Fruit fly (Drosophila melanogaster) whole organism, embryonic: Measurements from ENCODE around the gene CheA7a.

Experiments used
- Atf3 ChIP-seq: fragments of 200-800 bp; sonication (Bioruptor generic); optimal IDR thresholded peaks from 3 replicates; lab custom pipeline; 2016; ENCODE audit warnings: missing biosample characterization, missing genetic modification characterization
- CG10366 ChIP-seq: fragments of 200-800 bp; sonication (Bioruptor generic); IDR thresholded peaks from 2 replicates; pipeline ENCODE4 v1.3.6; 2022; ENCODE audit warnings: missing biosample characterization, missing genetic modification characterization
- CG10431 ChIP-seq: fragments of 200-800 bp; sonication (Bioruptor generic); optimal IDR thresholded peaks from 3 replicates; lab custom pipeline; 2018; ENCODE audit warnings: missing biosample characterization, mild to moderate bottlenecking, missing genetic modification characterization
- CG11093 ChIP-seq: fragments of 200-800 bp; sonication (Bioruptor generic); IDR thresholded peaks from 3 replicates; pipeline ENCODE4 v1.3.6; 2022; ENCODE audit warnings: missing biosample characterization, missing genetic modification characterization
- CG12769 ChIP-seq: fragments of 200-800 bp; sonication (Bioruptor generic); optimal IDR thresholded peaks from 2 replicates; lab custom pipeline; 2019; ENCODE audit warnings: missing biosample characterization, mild to moderate bottlenecking, missing genetic modification characterization, moderate library complexity
- CG13287 ChIP-seq: fragments of 200-800 bp; sonication (Bioruptor generic); IDR thresholded peaks from 2 replicates; pipeline ENCODE4 v1.3.6; 2022; ENCODE audit warnings: missing biosample characterization, missing genetic modification characterization; ENCODE audit not compliant: partially characterized antibody
- CG14710 ChIP-seq: fragments of 200-800 bp; sonication (Bioruptor generic); optimal IDR thresholded peaks from 3 replicates; lab custom pipeline; 2019; ENCODE audit warnings: missing biosample characterization, mild to moderate bottlenecking, missing genetic modification characterization, moderate library complexity
- CG1529 ChIP-seq: fragments of 200-800 bp; sonication (Bioruptor generic); optimal IDR thresholded peaks from 3 replicates; lab custom pipeline; 2018; ENCODE audit warnings: missing biosample characterization, missing genetic modification characterization
- CG1647 ChIP-seq: fragments of 200-800 bp; sonication (Bioruptor generic); optimal IDR thresholded peaks from 3 replicates; lab custom pipeline; 2016; ENCODE audit warnings: missing biosample characterization, missing genetic modification characterization
- CG16779 ChIP-seq: fragments of 200-800 bp; sonication (Bioruptor generic); IDR thresholded peaks from 2 replicates; pipeline ENCODE4 v1.3.6; 2022; ENCODE audit warnings: missing biosample characterization, missing genetic modification characterization
- CG17829 ChIP-seq: fragments of 200-800 bp; optimal IDR thresholded peaks from 2 replicates; lab custom pipeline; 2019; ENCODE audit warnings: missing biosample characterization, mild to moderate bottlenecking, missing genetic modification characterization, moderate library complexity
- CG18764 ChIP-seq: fragments of 200-800 bp; sonication (Bioruptor generic); optimal IDR thresholded peaks from 3 replicates; lab custom pipeline; 2016; ENCODE audit warnings: missing biosample characterization, missing genetic modification characterization
- CG2120 ChIP-seq: fragments of 200-800 bp; sonication (Bioruptor generic); optimal IDR thresholded peaks from 3 replicates; lab custom pipeline; 2016; ENCODE audit warnings: missing biosample characterization, missing genetic modification characterization
- CG30403 ChIP-seq: fragments of 200-800 bp; sonication (Bioruptor generic); optimal IDR thresholded peaks from 3 replicates; lab custom pipeline; 2016; ENCODE audit warnings: missing biosample characterization, missing genetic modification characterization
- CG3726 ChIP-seq: fragments of 200-800 bp; sonication (Bioruptor generic); IDR thresholded peaks from 3 replicates; pipeline ENCODE4, ENCODE4 v1.3.6; 2022; ENCODE audit warnings: missing biosample characterization, missing genetic modification characterization
- CG9727 ChIP-seq: fragments of 200-800 bp; sonication (Bioruptor generic); optimal IDR thresholded peaks from 3 replicates; lab custom pipeline; 2017; ENCODE audit warnings: missing biosample characterization, mild to moderate bottlenecking, missing genetic modification characterization
- D19B ChIP-seq: fragments of 200-800 bp; sonication (Bioruptor generic); optimal IDR thresholded peaks from 2 replicates; lab custom pipeline; 2017; ENCODE audit warnings: missing biosample characterization, mild to moderate bottlenecking, missing genetic modification characterization
- Dp ChIP-seq: fragments of 200-800 bp; sonication (Bioruptor generic); optimal IDR thresholded peaks from 2 replicates; lab custom pipeline; 2018; ENCODE audit warnings: missing biosample characterization, mild to moderate bottlenecking, missing genetic modification characterization, moderate library complexity
- HLH54F ChIP-seq: fragments of 200-800 bp; sonication (Bioruptor generic); optimal IDR thresholded peaks from 3 replicates; lab custom pipeline; 2016; ENCODE audit warnings: missing biosample characterization, missing genetic modification characterization
- HLHmδ ChIP-seq: fragments of 200-800 bp; sonication (Bioruptor generic); optimal IDR thresholded peaks from 2 replicates; lab custom pipeline; 2018; ENCODE audit warnings: missing biosample characterization, mild to moderate bottlenecking, missing genetic modification characterization, moderate library complexity
- Hr51 ChIP-seq, 2 experiments: fragments of 200-800 bp; sonication (Bioruptor generic); optimal IDR thresholded peaks; 2 replicates in 1 of 2; 3 replicates in 1 of 2; lab custom pipeline; 2016 to 2018; ENCODE audit warnings: missing biosample characterization in 2 of 2, missing genetic modification characterization in 2 of 2, mild to moderate bottlenecking in 1 of 2, moderate library complexity in 1 of 2
- Lim3 ChIP-seq: fragments of 200-800 bp; sonication (Bioruptor generic); IDR thresholded peaks from 2 replicates; pipeline ENCODE4 v1.3.6; 2022; ENCODE audit warnings: missing biosample characterization, missing genetic modification characterization
- MTF-1 ChIP-seq: fragments of 200-800 bp; sonication (Bioruptor generic); optimal IDR thresholded peaks from 2 replicates; lab custom pipeline; 2018; ENCODE audit warnings: missing biosample characterization, mild to moderate bottlenecking, missing genetic modification characterization, borderline replicate concordance
- Mrtf ChIP-seq: fragments of 200-800 bp; sonication (Bioruptor generic); IDR thresholded peaks from 3 replicates; pipeline ENCODE4 v1.3.6; 2022; ENCODE audit warnings: missing biosample characterization, missing genetic modification characterization
- NFAT ChIP-seq: fragments of 200-800 bp; sonication (Bioruptor generic); IDR thresholded peaks from 2 replicates; pipeline ENCODE4 v1.3.6; 2022; ENCODE audit warnings: missing biosample characterization, missing genetic modification characterization
- NK7.1 ChIP-seq: fragments of 200-800 bp; sonication (Bioruptor generic); optimal IDR thresholded peaks from 3 replicates; lab custom pipeline; 2016; ENCODE audit warnings: missing biosample characterization, missing genetic modification characterization
- Oaz ChIP-seq: fragments of 200-800 bp; sonication (Bioruptor generic); IDR thresholded peaks from 2 replicates; pipeline ENCODE4 v1.3.6; 2022; ENCODE audit warnings: missing biosample characterization, missing genetic modification characterization
- Ravus ChIP-seq: fragments of 200-800 bp; sonication (Bioruptor generic); IDR thresholded peaks from 2 replicates; pipeline ENCODE4 v1.3.6; 2022; ENCODE audit warnings: missing biosample characterization, missing genetic modification characterization
- Xbp1 ChIP-seq: fragments of 200-800 bp; sonication (Bioruptor generic); optimal IDR thresholded peaks from 3 replicates; lab custom pipeline; 2016; ENCODE audit warnings: missing biosample characterization, mild to moderate bottlenecking, missing genetic modification characterization
- abd-A ChIP-seq: fragments of 200-800 bp; sonication (Bioruptor generic); optimal IDR thresholded peaks from 3 replicates; lab custom pipeline; 2019; ENCODE audit warnings: missing biosample characterization, mild to moderate bottlenecking, missing genetic modification characterization, moderate library complexity
- ac ChIP-seq: fragments of 200-800 bp; sonication (Bioruptor generic); optimal IDR thresholded peaks from 3 replicates; lab custom pipeline; 2017; ENCODE audit warnings: missing biosample characterization, mild to moderate bottlenecking, missing genetic modification characterization
- az2 ChIP-seq: fragments of 200-800 bp; sonication (Bioruptor generic); optimal IDR thresholded peaks from 3 replicates; lab custom pipeline; 2016; ENCODE audit warnings: missing biosample characterization, missing genetic modification characterization
- bbx ChIP-seq: fragments of 200-800 bp; sonication (Bioruptor generic); IDR thresholded peaks from 2 replicates; pipeline ENCODE4 v1.3.6; 2022; ENCODE audit warnings: missing biosample characterization, missing genetic modification characterization; ENCODE audit not compliant: partially characterized antibody
- crol ChIP-seq: fragments of 200-800 bp; sonication (Bioruptor generic); IDR thresholded peaks from 2 replicates; pipeline ENCODE4 v1.3.6; 2022; ENCODE audit warnings: missing biosample characterization, missing genetic modification characterization
- crp ChIP-seq, 2 experiments: fragments of 200-800 bp; sonication (Bioruptor generic); optimal IDR thresholded peaks; 2 replicates in 1 of 2; 3 replicates in 1 of 2; lab custom pipeline; 2017; ENCODE audit warnings: missing biosample characterization in 2 of 2, missing genetic modification characterization in 2 of 2, mild to moderate bottlenecking in 1 of 2, moderate library complexity in 1 of 2
- dpn ChIP-seq, 2 experiments: fragments of 200-800 bp; sonication (Bioruptor generic); optimal IDR thresholded peaks; 3 replicates each; lab custom pipeline; 2016; ENCODE audit warnings: missing biosample characterization in 2 of 2, missing genetic modification characterization in 2 of 2
- eve ChIP-seq, 2 experiments: fragments of >200 bp; optimal IDR thresholded peaks; 2 replicates each; lab custom pipeline; 2017; ENCODE audit warnings: missing biosample characterization in 2 of 2, missing genetic modification characterization in 2 of 2
- fd3F ChIP-seq: fragments of 200-800 bp; sonication (Bioruptor generic); optimal IDR thresholded peaks from 2 replicates; lab custom pipeline; 2018; ENCODE audit warnings: missing biosample characterization, mild to moderate bottlenecking, missing genetic modification characterization, moderate library complexity
- gcm ChIP-seq: fragments of 200-800 bp; sonication (Bioruptor generic); optimal IDR thresholded peaks from 2 replicates; lab custom pipeline; 2019; ENCODE audit warnings: missing biosample characterization, mild to moderate bottlenecking, missing genetic modification characterization, moderate library complexity
- gro ChIP-seq: fragments of 200-800 bp; sonication (Bioruptor generic); optimal IDR thresholded peaks from 2 replicates; lab custom pipeline; 2016; ENCODE audit warnings: missing biosample characterization, missing genetic modification characterization
- gt ChIP-seq: fragments of 200-800 bp; sonication (Bioruptor generic); IDR thresholded peaks from 2 replicates; pipeline ENCODE4 v1.3.6; 2022; ENCODE audit warnings: missing biosample characterization, missing genetic modification characterization
- jigr1 ChIP-seq: fragments of 200-800 bp; sonication (Bioruptor generic); IDR thresholded peaks from 3 replicates; pipeline ENCODE4 v1.3.6; 2022; ENCODE audit warnings: missing biosample characterization, missing genetic modification characterization
- mam ChIP-seq: fragments of 200-800 bp; sonication (Bioruptor generic); optimal IDR thresholded peaks from 3 replicates; lab custom pipeline; 2016; ENCODE audit warnings: missing biosample characterization, missing genetic modification characterization
- nerfin-1 ChIP-seq: fragments of 200-800 bp; sonication (Bioruptor generic); optimal IDR thresholded peaks from 3 replicates; lab custom pipeline; 2019; ENCODE audit warnings: missing biosample characterization, mild to moderate bottlenecking, missing genetic modification characterization, moderate library complexity
- org-1 ChIP-seq: fragments of 200-800 bp; sonication (Bioruptor generic); optimal IDR thresholded peaks from 2 replicates; lab custom pipeline; 2017; ENCODE audit warnings: missing biosample characterization, missing genetic modification characterization
- tin ChIP-seq: fragments of 200-800 bp; sonication (Bioruptor generic); optimal IDR thresholded peaks from 3 replicates; lab custom pipeline; 2016; ENCODE audit warnings: missing biosample characterization, missing genetic modification characterization
- tna ChIP-seq: fragments of 200-800 bp; sonication (Bioruptor generic); IDR thresholded peaks from 2 replicates; pipeline ENCODE4 v1.3.6; 2022; ENCODE audit warnings: missing biosample characterization, missing genetic modification characterization; ENCODE audit not compliant: partially characterized antibody
- tx ChIP-seq: fragments of 200-800 bp; sonication (Bioruptor generic); optimal IDR thresholded peaks from 2 replicates; lab custom pipeline; 2016; ENCODE audit warnings: missing biosample characterization, missing genetic modification characterization
- vnd ChIP-seq: fragments of 200-800 bp; sonication (Bioruptor generic); IDR thresholded peaks from 3 replicates; pipeline ENCODE4 v1.3.6; 2022; ENCODE audit warnings: missing biosample characterization, missing genetic modification characterization; ENCODE audit not compliant: partially characterized antibody
- wdn ChIP-seq: fragments of 200-800 bp; sonication (Bioruptor generic); IDR thresholded peaks from 2 replicates; pipeline ENCODE4 v1.3.6; 2022; ENCODE audit warnings: missing biosample characterization, missing genetic modification characterization
- zen ChIP-seq: fragments of 200-800 bp; sonication (Bioruptor generic); optimal IDR thresholded peaks from 3 replicates; lab custom pipeline; 2018; ENCODE audit warnings: missing biosample characterization, mild to moderate bottlenecking, missing genetic modification characterization, moderate library complexity

Gene CheA7a

DNA sequence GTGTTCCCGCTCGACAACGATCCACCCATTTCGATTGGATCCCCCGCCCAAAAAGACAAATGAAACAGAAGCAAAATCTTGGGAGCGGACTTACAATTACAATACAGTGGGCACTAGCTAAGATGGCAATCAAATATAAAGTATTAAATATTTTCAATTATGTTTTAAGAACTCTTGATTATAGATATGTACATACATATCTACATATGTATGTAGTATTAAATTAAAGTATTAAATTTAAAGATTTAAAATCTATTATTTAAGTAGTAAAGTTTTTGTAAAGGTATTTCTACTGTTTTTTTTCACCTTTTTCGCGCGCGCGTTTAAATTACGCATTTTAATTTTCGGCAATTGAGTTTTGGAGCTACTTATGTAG is 43.2 kb upstream of the CheA7a start (continued):
- peak; percentile 84 for TF ChIP-seq CG14710 (tag; lab: Kevin White, UChicago)
- no peak for TF ChIP-seq gt (GFP tag; lab: Robert Waterston, UW)
- peak; percentile 63; the same call in 1 of the 3 replicates for TF ChIP-seq Mrtf
- peak in 1 of 2 experiments; percentile 78 for TF ChIP-seq dpn (GFP tag; optimal IDR thresholded peaks at IDR 0.05; lab: Kevin White, UChicago)
- TF ChIP-seq fd3F (GFP tag; lab: Kevin White, UChicago): peak; percentile 51
- TF ChIP-seq tna (GFP tag; lab: Robert Waterston, UW): no peak
- TF ChIP-seq crol: no peak
- TF ChIP-seq vnd: no peak
- TF ChIP-seq org-1: peak; percentile 42
- peak; percentile 59 for TF ChIP-seq Oaz (GFP tag; lab: Robert Waterston, UW)
- no peak for TF ChIP-seq mam (GFP tag; lab: Kevin White, UChicago)
- TF ChIP-seq CG10366 (GFP tag; lab: Robert Waterston, UW): peak; percentile 55
- no peak for TF ChIP-seq gro (GFP tag; lab: Kevin White, UChicago)
- no peak for TF ChIP-seq CG16779 (GFP tag; lab: Robert Waterston, UW)
- TF ChIP-seq tx: no peak
- TF ChIP-seq CG30403: peak; percentile 64
- peak; percentile 41; the same call in 1 of the 3 replicates for TF ChIP-seq jigr1 (GFP tag; lab: Robert Waterston, UW)
- no peak for TF ChIP-seq bbx (GFP tag; lab: Robert Waterston, UW)
- no peak for TF ChIP-seq CG13287
- TF ChIP-seq Ravus: peak; percentile 23; the same call in 1 of the 2 replicates
- TF ChIP-seq CG3726 (GFP tag; lab: Robert Waterston, UW): no peak
- no peak for TF ChIP-seq Atf3
- TF ChIP-seq CG17829 (tag; lab: Kevin White, UChicago): peak; percentile 90
- TF ChIP-seq CG10431 (GFP tag; lab: Kevin White, UChicago): peak; percentile 60
- TF ChIP-seq crp (GFP tag; optimal IDR thresholded peaks at IDR 0.05; lab: Kevin White, UChicago): no peak
- TF ChIP-seq tin (GFP tag; lab: Kevin White, UChicago): peak; percentile 53
- TF ChIP-seq CG1647 (GFP tag; lab: Kevin White, UChicago): no peak
- TF ChIP-seq ac: no peak
- TF ChIP-seq HLH54F: no peak
- TF ChIP-seq Hr51 (GFP tag; optimal IDR thresholded peaks at IDR 0.05; lab: Kevin White, UChicago): peak in 1 of 2 experiments; percentile 88
- TF ChIP-seq Lim3: no peak
- peak; percentile 83 for TF ChIP-seq gcm (GFP tag; lab: Kevin White, UChicago)
- TF ChIP-seq zen: peak; percentile 61
- TF ChIP-seq HLHmδ (GFP tag; lab: Kevin White, UChicago): no peak
- peak; percentile 62 for TF ChIP-seq Xbp1 (GFP tag; lab: Kevin White, UChicago)
- peak; percentile 6 for TF ChIP-seq MTF-1 (GFP tag; lab: Kevin White, UChicago)
- TF ChIP-seq NK7.1 (GFP tag; lab: Kevin White, UChicago): no peak
- peak; percentile 51 for TF ChIP-seq CG18764
- TF ChIP-seq Dp (GFP tag; lab: Kevin White, UChicago): no peak
- peak; percentile 12 for TF ChIP-seq CG2120 (GFP tag; lab: Kevin White, UChicago)
- TF ChIP-seq eve (GFP tag; optimal IDR thresholded peaks at IDR 0.05; lab: Kevin White, UChicago): peak in 1 of 2 experiments; percentile 21
- TF ChIP-seq CG11093 (GFP tag; lab: Robert Waterston, UW): peak; percentile 64; the same call in 1 of the 3 replicates
- TF ChIP-seq wdn (GFP tag; lab: Robert Waterston, UW): no peak
- TF ChIP-seq nerfin-1 (tag; lab: Kevin White, UChicago): peak; percentile 75
- peak; percentile 73 for TF ChIP-seq CG9727
- TF ChIP-seq abd-A (tag; lab: Kevin White, UChicago): peak; percentile 45
- peak; percentile 49; the same call in 1 of the 2 replicates for TF ChIP-seq NFAT (GFP tag; lab: Robert Waterston, UW)
- no peak for TF ChIP-seq CG12769 (tag; lab: Kevin White, UChicago)
- peak; percentile 65 for TF ChIP-seq az2
- TF ChIP-seq CG1529 (GFP tag; lab: Kevin White, UChicago): peak; percentile 51
- TF ChIP-seq D19B (GFP tag; lab: Kevin White, UChicago): peak; percentile 48
